Fruit fly (Drosophila melanogaster): ENCODE data around the gene CG43095.

CG43095 gene

dm6 chr3R:22771670-22772069 lies at the start of gene CG43095:
Gene CG43095 (minus strand): TSS chr3R:22771770.
- no peak for TF ChIP-seq CG17801 (GFP tag; optimal IDR thresholded peaks at IDR 0.05; ENCODE audit: partially characterized antibody)

dm6 chr3R:22816437-22817173 lies 45.0 kb upstream of the CG43095 start:
- TF ChIP-seq CG17801 (GFP tag; optimal IDR thresholded peaks at IDR 0.05; ENCODE audit: partially characterized antibody): peak; percentile 94

dm6 chr3R:22816078-22816436 lies 44.5 kb upstream of the CG43095 start, which contains the start of gene CG13840:
Gene CG13840 (minus strand): TSS chr3R:22816178.
- TF ChIP-seq CG17801 (GFP tag; optimal IDR thresholded peaks at IDR 0.05; ENCODE audit: partially characterized antibody): no peak

- no peak for TF ChIP-seq CG17801 (GFP tag; optimal IDR thresholded peaks at IDR 0.05; ENCODE audit: partially characterized antibody)
These were observed 38.7 kb upstream of the CG43095 start for dm6 chr3R:22810277-22810676.

dm6 chr3R:22807132-22807531 lies 35.6 kb upstream of the CG43095 start:
- no peak for TF ChIP-seq CG17801 (GFP tag; optimal IDR thresholded peaks at IDR 0.05; ENCODE audit: partially characterized antibody)

- no peak for TF ChIP-seq CG17801 (GFP tag; optimal IDR thresholded peaks at IDR 0.05; ENCODE audit: partially characterized antibody)
These were observed 32.2 kb upstream of the CG43095 start, which contains the start of gene CG7031 for dm6 chr3R:22803655-22804341. Gene CG7031 (plus strand): TSS chr3R:22804291.

dm6 chr3R:22793953-22794352 lies 22.4 kb upstream of the CG43095 start:
- no peak for TF ChIP-seq CG17801 (GFP tag; optimal IDR thresholded peaks at IDR 0.05; ENCODE audit: partially characterized antibody)

- no peak for TF ChIP-seq CG17801 (GFP tag; optimal IDR thresholded peaks at IDR 0.05; ENCODE audit: partially characterized antibody)
These were observed 17.5 kb upstream of the CG43095 start for dm6 chr3R:22789106-22789505.

- no peak for TF ChIP-seq CG17801 (GFP tag; optimal IDR thresholded peaks at IDR 0.05; ENCODE audit: partially characterized antibody)
These were observed 13.2 kb upstream of the CG43095 start for dm6 chr3R:22784674-22785316.

- TF ChIP-seq CG17801 (GFP tag; optimal IDR thresholded peaks at IDR 0.05; ENCODE audit: partially characterized antibody): peak; percentile 75
These were observed 9.8 kb upstream of the CG43095 start for dm6 chr3R:22781412-22781811.

dm6 chr3R:22780135-22780534 lies 8.6 kb upstream of the CG43095 start:
- no peak for TF ChIP-seq CG17801 (GFP tag; optimal IDR thresholded peaks at IDR 0.05; ENCODE audit: partially characterized antibody)

- TF ChIP-seq CG17801 (GFP tag; optimal IDR thresholded peaks at IDR 0.05; ENCODE audit: partially characterized antibody): no peak
These were observed 4.9 kb upstream of the CG43095 start for dm6 chr3R:22776457-22776856.

- no peak for TF ChIP-seq CG17801 (GFP tag; optimal IDR thresholded peaks at IDR 0.05; ENCODE audit: partially characterized antibody)
These were observed 683 bp downstream of the CG43095 start, which contains the start of gene CG43094 for dm6 chr3R:22770887-22771286. Gene CG43094 (minus strand): TSS chr3R:22770987.

- TF ChIP-seq CG17801 (GFP tag; optimal IDR thresholded peaks at IDR 0.05; ENCODE audit: partially characterized antibody): no peak
These were observed 1.4 kb downstream of the CG43095 start, which contains the start of gene CG43093 for dm6 chr3R:22770207-22770606. Gene CG43093 (minus strand): TSS chr3R:22770307.

- TF ChIP-seq CG17801 (GFP tag; optimal IDR thresholded peaks at IDR 0.05; ENCODE audit: partially characterized antibody): no peak
These were observed 2.0 kb downstream of the CG43095 start, which contains the start of gene CG43092 for dm6 chr3R:22769567-22769966. Gene CG43092 (minus strand): TSS chr3R:22769667.

- TF ChIP-seq CG17801 (GFP tag; optimal IDR thresholded peaks at IDR 0.05; ENCODE audit: partially characterized antibody): no peak
These were observed 2.9 kb downstream of the CG43095 start, which contains the start of gene CG43091 for dm6 chr3R:22768633-22769032. Gene CG43091 (minus strand): TSS chr3R:22768733.
